Fruit fly (Drosophila melanogaster): Measurements from ENCODE around the gene Grip163.

Gene Grip163

DNA sequence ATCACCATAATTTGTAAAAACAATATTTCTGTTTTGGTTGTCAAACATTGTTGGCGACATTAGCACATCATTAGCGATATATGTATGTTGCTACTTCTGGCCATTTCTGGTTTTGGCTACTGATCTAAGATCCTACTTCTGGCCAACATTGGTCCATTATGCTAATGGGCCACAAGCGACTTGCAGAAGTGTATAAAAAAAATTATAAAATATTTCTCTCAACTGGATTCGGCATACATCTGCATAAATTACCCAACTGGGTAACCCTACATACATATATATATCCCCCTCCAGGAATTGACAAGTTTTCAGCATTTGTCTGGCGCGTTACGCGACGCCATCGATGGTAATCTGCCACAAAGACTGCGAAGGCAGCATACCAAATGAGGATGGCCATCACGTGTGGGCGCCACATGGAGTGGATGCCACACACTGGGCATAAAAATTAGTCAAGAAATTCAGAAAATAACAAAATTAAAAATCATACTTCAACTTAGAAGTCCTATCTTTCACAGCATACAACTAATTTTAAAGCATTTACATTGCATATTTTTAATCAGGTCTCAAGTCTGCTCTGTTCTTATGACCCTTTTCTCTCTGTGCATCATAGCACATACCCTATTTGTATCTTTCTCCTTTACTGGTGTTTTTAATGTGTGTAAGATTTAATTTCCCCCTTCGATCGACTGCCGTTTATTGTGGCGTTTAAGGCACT lies 39.7 kb upstream of the Grip163 start (continued):
- TF ChIP-seq ash1 (GFP tag; optimal IDR thresholded peaks at IDR 0.05) (no peak), dmrt11E (tag; optimal IDR thresholded peaks at IDR 0.05) (peak; percentile 61), CG2875 (GFP tag; optimal IDR thresholded peaks at IDR 0.05) (no peak), Poxn (GFP tag; IDR thresholded peaks at IDR 0.05) (no peak), jing (GFP tag; optimal IDR thresholded peaks at IDR 0.05) (no peak), ham (GFP tag; IDR thresholded peaks at IDR 0.05) (no peak), CG1233 (GFP tag; optimal IDR thresholded peaks at IDR 0.05) (no peak), B-H2 (GFP tag; optimal IDR thresholded peaks at IDR 0.05) (no peak), tx (GFP tag; optimal IDR thresholded peaks at IDR 0.05) (peak; percentile 30), CG3726 (GFP tag; IDR thresholded peaks at IDR 0.05) (no peak), CG17328 (GFP tag; IDR thresholded peaks at IDR 0.05) (peak; percentile 31; the same call in 1 of the 2 replicates), NC2β (GFP tag; optimal IDR thresholded peaks at IDR 0.05) (no peak), CG9817 (tag; optimal IDR thresholded peaks at IDR 0.05) (no peak), CG10321 (GFP tag; IDR thresholded peaks at IDR 0.05) (no peak), cg (GFP tag; optimal IDR thresholded peaks at IDR 0.05) (no peak), aop (GFP tag; IDR thresholded peaks at IDR 0.05) (no peak), esg (GFP tag; conservative IDR thresholded peaks at IDR 0.05) (no peak; the same call in 1 of the 2 replicates), CG12104 (GFP tag; optimal IDR thresholded peaks at IDR 0.05) (no peak), CG2678 (tag; optimal IDR thresholded peaks at IDR 0.05) (peak; percentile 57), CG15269 (tag; optimal IDR thresholded peaks at IDR 0.05) (no peak), CG3847 (GFP tag; IDR thresholded peaks at IDR 0.05) (no peak), en (GFP tag; optimal IDR thresholded peaks at IDR 0.05) (no peak), Nf-YA (GFP tag; IDR thresholded peaks at IDR 0.05) (0 out of 2 replicates have a peak, but pooled peaks have one; percentile 24), repo (GFP tag; optimal IDR thresholded peaks at IDR 0.05) (peak; percentile 62), lab (GFP tag; optimal IDR thresholded peaks at IDR 0.05) (peak; percentile 43), Xrp1 (GFP tag; IDR thresholded peaks at IDR 0.05) (peak; percentile 85), CG7372 (GFP tag; IDR thresholded peaks at IDR 0.05) (peak; percentile 18; the same call in 1 of the 2 replicates), Antp (GFP tag; optimal IDR thresholded peaks at IDR 0.05) (no peak), CG13775 (GFP tag; optimal IDR thresholded peaks at IDR 0.05) (peak; percentile 19), CG10543 (GFP tag; optimal IDR thresholded peaks at IDR 0.05) (no peak), twi (tag; optimal IDR thresholded peaks at IDR 0.05) (peak; percentile 48), CG14050 (GFP tag; IDR thresholded peaks at IDR 0.05) (no peak), mam (GFP tag; optimal IDR thresholded peaks at IDR 0.05) (peak; percentile 1), CG30431 (GFP tag; optimal IDR thresholded peaks at IDR 0.05) (no peak), HmgD (GFP tag; optimal IDR thresholded peaks at IDR 0.05) (no peak), CG6689 (GFP tag; IDR thresholded peaks at IDR 0.05) (peak; percentile 61), otp (GFP tag; IDR thresholded peaks at IDR 0.05) (0 out of 3 replicates have a peak, but pooled peaks have one; percentile 27), CG8765 (GFP tag; IDR thresholded peaks at IDR 0.05) (no peak), mld (GFP tag; IDR thresholded peaks at IDR 0.05; ENCODE audit: partially characterized antibody) (no peak), CG9932 (GFP tag; IDR thresholded peaks at IDR 0.05) (peak; percentile 30; the same call in 1 of the 2 replicates), fd3F (GFP tag; optimal IDR thresholded peaks at IDR 0.05) (no peak), phol (tag; optimal IDR thresholded peaks at IDR 0.05) (peak; percentile 73), chn (GFP tag; optimal IDR thresholded peaks at IDR 0.05) (peak; percentile 34), Scr (GFP tag; IDR thresholded peaks at IDR 0.05; ENCODE audit: partially characterized antibody) (no peak), zen2 (GFP tag; IDR thresholded peaks at IDR 0.05; ENCODE audit: partially characterized antibody) (no peak), CG3995 (GFP tag; optimal IDR thresholded peaks at IDR 0.05) (no peak), slp2 (GFP tag; optimal IDR thresholded peaks at IDR 0.05) (no peak), CG7357 (GFP tag; IDR thresholded peaks at IDR 0.05) (peak; percentile 62; the same call in 2 of the 3 replicates), Med (GFP tag) (peak; percentile 75), H2.0 (GFP tag; IDR thresholded peaks at IDR 0.05) (0 out of 2 replicates have a peak, but pooled peaks have one; percentile 27)
